Fruit fly (Drosophila melanogaster) whole organism, prepupa: Measurements from ENCODE around the gene CG13771.

Experiments used
- CG16779 ChIP-seq: fragments of 200-800 bp; sonication (Bioruptor generic); optimal IDR thresholded peaks from 3 replicates; lab custom pipeline; 2017; ENCODE audit warnings: missing biosample characterization, mild to moderate bottlenecking, missing genetic modification characterization
- CG9139 ChIP-seq: fragments of 200-800 bp; sonication (Bioruptor generic); optimal IDR thresholded peaks from 3 replicates; lab custom pipeline; 2017; ENCODE audit warnings: missing biosample characterization, mild to moderate bottlenecking, missing genetic modification characterization
- Lpt ChIP-seq: fragments of 200-800 bp; sonication (Bioruptor generic); optimal IDR thresholded peaks from 3 replicates; lab custom pipeline; 2016; ENCODE audit warnings: missing biosample characterization, missing genetic modification characterization
- achi ChIP-seq: fragments of 200-800 bp; sonication (Bioruptor generic); optimal IDR thresholded peaks from 3 replicates; lab custom pipeline; 2016; ENCODE audit warnings: missing biosample characterization, missing genetic modification characterization
- acj6 ChIP-seq: fragments of 200-800 bp; sonication (Bioruptor generic); optimal IDR thresholded peaks from 3 replicates; lab custom pipeline; 2016; ENCODE audit warnings: missing biosample characterization, missing genetic modification characterization
- cyc ChIP-seq: fragments of 200-800 bp; sonication (Bioruptor generic); optimal IDR thresholded peaks from 3 replicates; lab custom pipeline; 2016; ENCODE audit warnings: missing biosample characterization, missing genetic modification characterization

DNA sequence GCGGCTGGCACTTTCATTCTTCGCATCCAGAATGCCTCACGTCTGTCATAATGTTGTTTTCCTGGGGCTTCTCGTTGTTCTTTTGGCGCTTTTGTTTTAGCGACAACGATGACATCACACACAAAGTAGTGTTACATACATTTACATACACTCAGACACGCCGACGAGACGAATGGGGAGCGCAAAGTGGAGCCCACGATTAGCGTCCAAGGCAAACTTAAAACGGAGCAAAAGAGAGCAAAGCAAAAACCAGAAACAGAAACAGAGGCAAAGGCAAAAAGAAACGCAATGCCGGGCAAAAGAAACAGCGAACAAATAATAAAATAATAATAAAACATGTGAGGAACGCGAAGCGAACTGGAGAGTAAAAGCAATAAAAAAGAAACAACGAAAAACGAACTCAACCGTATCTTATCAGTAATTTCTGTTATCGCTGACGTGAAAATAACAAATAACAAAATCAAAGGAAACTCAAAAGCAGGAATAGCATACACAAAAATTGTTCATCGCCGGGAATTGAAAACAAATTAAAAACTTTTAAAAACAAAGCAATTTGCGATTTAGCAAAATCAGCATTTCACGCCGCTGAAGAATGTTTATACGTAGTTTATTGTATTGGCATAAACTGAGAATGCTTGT lies 18.9 kb downstream of the CG13771 start:
- TF ChIP-seq acj6 (GFP tag; lab: Kevin White, UChicago), result no peak
- TF ChIP-seq CG9139 (GFP tag; lab: Kevin White, UChicago), result no peak
- TF ChIP-seq CG16779 (tag; lab: Kevin White, UChicago), result peak; percentile 45
- TF ChIP-seq achi, result no peak
- TF ChIP-seq cyc (GFP tag; lab: Kevin White, UChicago), result no peak
- TF ChIP-seq Lpt (GFP tag; lab: Kevin White, UChicago), result no peak
